Worm (Caenorhabditis elegans) whole organism, young adult: ENCODE results near the gene F07C3.9.

Experiments
- ama-1 ChIP-seq, 3 experiments: fragments of 150-350 bp in 1 of 3; sonication (generic microtip) in 2 of 3; optimal IDR thresholded peaks; 2 replicates each; lab custom pipeline; 2014 to 2018; ENCODE audit warnings: missing biosample characterization in 2 of 3, missing genetic modification characterization in 2 of 3, missing genetic modification reagents in 2 of 3
- cebp-1 ChIP-seq, 2 experiments: fragments of 200-800 bp in 1 of 2; sonication (Bioruptor generic) in 1 of 2; sonication (generic microtip) in 1 of 2; IDR thresholded peaks in 1 of 2; optimal IDR thresholded peaks in 1 of 2; 2 replicates each; pipeline versions ENCODE4 v1.3.6 to Lab custom; 2017 to 2022; ENCODE audit warnings: missing compliant biosample characterization in 2 of 2, missing genetic modification characterization in 2 of 2, mild to moderate bottlenecking in 1 of 2, missing genetic modification reagents in 1 of 2, moderate library complexity in 1 of 2
- fkh-3 ChIP-seq: sonication (generic microtip); optimal IDR thresholded peaks from 2 replicates; lab custom pipeline; 2016; ENCODE audit warnings: mild to moderate bottlenecking, missing genetic modification characterization, missing compliant biosample characterization
- gei-17 ChIP-seq: fragments of 200-800 bp; sonication (Bioruptor generic); optimal IDR thresholded peaks from 2 replicates; lab custom pipeline; 2018; ENCODE audit warnings: mild to moderate bottlenecking, missing genetic modification characterization, missing compliant biosample characterization
- lir-1 ChIP-seq: fragments of 200-800 bp; sonication (Bioruptor generic); conservative IDR thresholded peaks from 2 replicates; pipeline ENCODE4 v1.3.6; 2022; ENCODE audit warnings: missing genetic modification reagents, missing genetic modification characterization, missing compliant biosample characterization
- madf-8 ChIP-seq: fragments of 200-800 bp; sonication (Bioruptor generic); conservative IDR thresholded peaks from 2 replicates; pipeline ENCODE4 v1.3.6; 2022; ENCODE audit warnings: missing genetic modification reagents, missing genetic modification characterization, missing compliant biosample characterization
- mcd-1 ChIP-seq: fragments of 200-800 bp; sonication (Bioruptor generic); IDR thresholded peaks from 2 replicates; pipeline ENCODE4 v1.3.6; 2022; ENCODE audit warnings: missing genetic modification reagents, missing genetic modification characterization, missing compliant biosample characterization
- nhr-120 ChIP-seq: fragments of 200-800 bp; sonication (Bioruptor generic); IDR thresholded peaks from 2 replicates; pipeline ENCODE4 v1.3.6; 2022; ENCODE audit warnings: missing genetic modification characterization, missing compliant biosample characterization
- pbrm-1 ChIP-seq: fragments of 200-800 bp; sonication (Bioruptor generic); IDR thresholded peaks from 2 replicates; pipeline ENCODE4 v1.3.6; 2022; ENCODE audit warnings: missing genetic modification reagents, missing genetic modification characterization, missing compliant biosample characterization
- rcor-1 ChIP-seq: fragments of 200-800 bp; sonication (Bioruptor generic); IDR thresholded peaks from 2 replicates; pipeline ENCODE4 v1.3.6; 2022; ENCODE audit warnings: missing genetic modification reagents, missing genetic modification characterization, missing compliant biosample characterization
- sea-2 ChIP-seq: fragments of 200-800 bp; sonication (Bioruptor generic); IDR thresholded peaks from 2 replicates; pipeline ENCODE4 v1.3.6; 2022; ENCODE audit warnings: missing genetic modification characterization, missing compliant biosample characterization
- snpc-4 ChIP-seq, 5 experiments: fragments of 150-350 bp in 1 of 5; sonication (generic microtip) in 4 of 5; optimal IDR thresholded peaks; 2 replicates each; lab custom pipeline; 2014 to 2018; ENCODE audit warnings: missing genetic modification characterization in 5 of 5, missing biosample characterization in 3 of 5, antibody characterized with exemption in 2 of 5, mild to moderate bottlenecking in 2 of 5, missing compliant biosample characterization in 2 of 5, missing genotype in 2 of 5, moderate library complexity in 2 of 5, missing genetic modification reagents in 1 of 5

ce11 chrV:9225675-9226144 is 28.7 kb downstream of the F07C3.9 start, which contains the start of gene F07C3.2:
- no peak for TF ChIP-seq pbrm-1
- no peak for TF ChIP-seq fkh-3 (tag; lab: Kevin White, UChicago)
- TF ChIP-seq rcor-1 (GFP tag; lab: Robert Waterston, UW) = no peak
- TF ChIP-seq cebp-1 (GFP tag; IDR thresholded peaks at IDR 0.05; lab: Robert Waterston, UW) = no peak
- TF ChIP-seq cebp-1 (tag; optimal IDR thresholded peaks at IDR 0.05; lab: Kevin White, UChicago) = no peak
- no peak for TF ChIP-seq sea-2
- no peak for TF ChIP-seq snpc-4 (GFP tag; optimal IDR thresholded peaks at IDR 0.05; lab: Kevin White, UChicago)
- no peak for TF ChIP-seq snpc-4 (tag; optimal IDR thresholded peaks at IDR 0.05; lab: Kevin White, UChicago)
- no peak for TF ChIP-seq mcd-1
- TF ChIP-seq gei-17 (GFP tag; lab: Kevin White, UChicago) = no peak
- TF ChIP-seq ama-1 (optimal IDR thresholded peaks at IDR 0.05; lab: Kevin White, UChicago) = no peak
- TF ChIP-seq ama-1 (GFP tag; optimal IDR thresholded peaks at IDR 0.05; lab: Kevin White, UChicago) = no peak
- no peak for TF ChIP-seq nhr-120
- no peak for TF ChIP-seq madf-8 (GFP tag; lab: Robert Waterston, UW)
- no peak for TF ChIP-seq lir-1 (GFP tag; lab: Robert Waterston, UW)
